Worm (Caenorhabditis elegans) whole organism, mixed stage, embryonic: ENCODE results near the gene M110.10.

Experiments
- M03D4.4 ChIP-seq: sonication (generic microtip); optimal IDR thresholded peaks from 2 replicates; lab custom pipeline; 2017; ENCODE audit warnings: mild to moderate bottlenecking, missing genetic modification characterization, missing compliant biosample characterization
- blmp-1 ChIP-seq: fragments of 150-350 bp; optimal IDR thresholded peaks from 2 replicates; lab custom pipeline; 2014; ENCODE audit warnings: missing biosample characterization, missing genetic modification characterization
- ceh-39 ChIP-seq: fragments of 150-350 bp; optimal IDR thresholded peaks from 2 replicates; lab custom pipeline; 2014; ENCODE audit warnings: missing biosample characterization, missing genetic modification characterization
- ceh-83 ChIP-seq: fragments of 200-800 bp; sonication (Bioruptor generic); optimal IDR thresholded peaks from 2 replicates; lab custom pipeline; 2018; ENCODE audit warnings: mild to moderate bottlenecking, missing genetic modification characterization, missing compliant biosample characterization
- cnd-1 ChIP-seq: fragments of 200-800 bp; sonication (Bioruptor generic); optimal IDR thresholded peaks from 2 replicates; lab custom pipeline; 2018; ENCODE audit warnings: mild to moderate bottlenecking, missing genetic modification characterization, missing compliant biosample characterization
- elt-1 ChIP-seq: sonication (generic microtip); optimal IDR thresholded peaks from 2 replicates; lab custom pipeline; 2017; ENCODE audit warnings: missing genetic modification characterization, mild to moderate bottlenecking, missing compliant biosample characterization, antibody characterized with exemption, moderate library complexity, borderline replicate concordance; ENCODE audit not compliant: insufficient read depth
- elt-3 ChIP-seq: fragments of 150-350 bp; optimal IDR thresholded peaks from 2 replicates; lab custom pipeline; 2014; ENCODE audit warnings: missing biosample characterization, missing genetic modification characterization
- flh-1 ChIP-seq: fragments of 200-800 bp; sonication (Bioruptor generic); optimal IDR thresholded peaks from 2 replicates; lab custom pipeline; 2018; ENCODE audit warnings: mild to moderate bottlenecking, missing genetic modification characterization, moderate library complexity, missing compliant biosample characterization
- hlh-1 ChIP-seq: fragments of 150-350 bp; optimal IDR thresholded peaks from 2 replicates; lab custom pipeline; 2014; ENCODE audit warnings: missing biosample characterization, missing genetic modification reagents, missing genetic modification characterization
- lin-13 ChIP-seq: fragments of 150-350 bp; optimal IDR thresholded peaks from 2 replicates; lab custom pipeline; 2014; ENCODE audit warnings: missing biosample characterization, missing genetic modification characterization
- lin-32 ChIP-seq: fragments of 200-800 bp; sonication (Bioruptor generic); optimal IDR thresholded peaks from 2 replicates; lab custom pipeline; 2018; ENCODE audit warnings: mild to moderate bottlenecking, missing genetic modification characterization, missing compliant biosample characterization
- lsy-2 ChIP-seq: fragments of 150-350 bp; optimal IDR thresholded peaks from 2 replicates; lab custom pipeline; 2014; ENCODE audit warnings: missing biosample characterization, missing genetic modification characterization
- nhr-12 ChIP-seq: fragments of 150-350 bp; optimal IDR thresholded peaks from 2 replicates; lab custom pipeline; 2014; ENCODE audit warnings: missing biosample characterization, missing genetic modification characterization
- nhr-2 ChIP-seq: fragments of 150-350 bp; optimal IDR thresholded peaks from 2 replicates; lab custom pipeline; 2014; ENCODE audit warnings: missing biosample characterization, missing genetic modification characterization
- nhr-237 ChIP-seq: fragments of 150-350 bp; optimal IDR thresholded peaks from 2 replicates; lab custom pipeline; 2014; ENCODE audit warnings: missing biosample characterization, missing genetic modification characterization
- pha-4 ChIP-seq: fragments of 150-350 bp; optimal IDR thresholded peaks from 2 replicates; lab custom pipeline; 2018; ENCODE audit warnings: missing biosample characterization, missing genetic modification reagents, missing genetic modification characterization
- snpc-4 ChIP-seq: fragments of 150-350 bp; optimal IDR thresholded peaks from 2 replicates; lab custom pipeline; 2014; ENCODE audit warnings: missing biosample characterization, missing genetic modification characterization
- sptf-1 ChIP-seq: sonication (generic microtip); optimal IDR thresholded peaks from 2 replicates; lab custom pipeline; 2017; ENCODE audit warnings: mild to moderate bottlenecking, missing genetic modification characterization, moderate library complexity, missing compliant biosample characterization
- tbx-8 ChIP-seq: fragments of 200-800 bp; sonication (Bioruptor generic); optimal IDR thresholded peaks from 2 replicates; lab custom pipeline; 2018; ENCODE audit warnings: mild to moderate bottlenecking, missing genetic modification characterization, moderate library complexity, missing compliant biosample characterization
- unc-120 ChIP-seq: sonication (generic microtip); optimal IDR thresholded peaks from 2 replicates; lab custom pipeline; 2017; ENCODE audit warnings: missing genetic modification characterization, missing compliant biosample characterization; ENCODE audit not compliant: poor library complexity, severe bottlenecking
- unc-39 ChIP-seq: fragments of 150-350 bp; optimal IDR thresholded peaks from 2 replicates; lab custom pipeline; 2014; ENCODE audit warnings: missing biosample characterization, missing genetic modification characterization
- unc-62 ChIP-seq: fragments of 150-350 bp; optimal IDR thresholded peaks from 2 replicates; lab custom pipeline; 2014; ENCODE audit warnings: missing biosample characterization, missing genetic modification reagents, missing genetic modification characterization
- zip-8 ChIP-seq: fragments of 150-350 bp; optimal IDR thresholded peaks from 2 replicates; lab custom pipeline; 2014; ENCODE audit warnings: missing biosample characterization, missing genetic modification characterization

M110.10 gene

ce11 chrII:8173449-8173848, 40.8 kb downstream of the M110.10 start, which contains the start of the genes decr-1.3 and T05C12.1:
TSS of gene decr-1.3 (minus strand) at chrII:8173549.
TSS of gene T05C12.1 (plus strand) at chrII:8173680.
- TF ChIP-seq flh-1 (GFP tag; lab: Kevin White, UChicago) (no peak), blmp-1 (tag; lab: Kevin White, UChicago) (no peak)

DNA sequence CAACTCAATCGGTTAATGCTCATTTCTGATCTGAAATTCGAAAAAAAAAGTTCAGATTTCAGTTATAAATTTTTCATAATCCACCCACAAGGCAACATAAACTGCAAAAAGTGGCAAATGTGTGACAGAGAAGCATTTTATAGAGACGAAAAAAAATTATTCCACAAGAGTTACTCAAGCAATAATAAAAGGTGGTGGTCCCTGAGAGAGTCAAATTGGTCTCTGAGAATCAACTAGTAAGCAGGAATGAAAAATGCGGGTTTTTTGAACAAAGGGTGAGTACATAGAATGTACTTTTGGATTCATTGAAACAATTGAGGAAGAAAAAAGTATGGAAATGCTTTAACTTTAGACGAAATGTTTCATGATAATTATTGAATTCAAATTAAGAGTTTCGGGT, 43.9 kb downstream of the M110.10 start, which contains the start of gene T05C12.11:
T05C12.11 (minus strand) TSS at position 101 of the 400 bp plus-strand sequence.
- TF ChIP-seq nhr-12 (tag; lab: Kevin White, UChicago) (no peak), tbx-8 (no peak), hlh-1 (tag; lab: Kevin White, UChicago) (no peak), sptf-1 (tag; lab: Kevin White, UChicago) (no peak), M03D4.4 (tag; lab: Kevin White, UChicago) (no peak), nhr-2 (no peak), blmp-1 (tag; lab: Kevin White, UChicago) (no peak), flh-1 (GFP tag; lab: Kevin White, UChicago) (no peak), unc-120 (tag; lab: Kevin White, UChicago) (no peak), cnd-1 (tag; lab: Kevin White, UChicago) (no peak), pha-4 (tag; lab: Kevin White, UChicago) (no peak), snpc-4 (tag; lab: Kevin White, UChicago) (no peak), zip-8 (tag; lab: Kevin White, UChicago) (no peak), unc-62 (GFP tag; lab: Kevin White, UChicago) (no peak), lin-32 (GFP tag; lab: Kevin White, UChicago) (no peak), lsy-2 (tag; lab: Kevin White, UChicago) (no peak), unc-39 (tag; lab: Kevin White, UChicago) (no peak), nhr-237 (tag; lab: Kevin White, UChicago) (no peak), elt-3 (no peak)

DNA sequence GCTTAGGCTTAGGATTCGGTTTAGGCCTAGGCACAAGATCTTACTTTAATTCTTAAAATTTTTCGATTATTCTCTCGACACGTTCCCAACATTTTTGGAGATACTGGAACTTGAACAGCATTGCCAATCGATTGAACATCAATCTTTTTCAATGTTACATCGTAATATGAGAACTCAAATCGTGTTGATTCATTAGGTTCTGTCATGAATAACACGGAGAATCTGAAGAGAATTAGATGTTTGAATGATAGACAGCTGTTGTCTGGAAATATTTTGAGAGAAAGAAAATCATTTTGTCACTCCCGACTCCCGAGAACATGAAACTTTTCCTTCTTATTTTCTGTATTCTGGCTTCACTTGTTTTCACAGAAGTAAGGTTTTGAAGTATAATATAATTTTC, 45.0 kb downstream of the M110.10 start, which contains the start of gene T05C12.15:
T05C12.15 (plus strand) TSS at position 301 of the 400 bp plus-strand sequence.
- no peak for TF ChIP-seq lin-13 (tag; lab: Kevin White, UChicago)
- no peak for TF ChIP-seq ceh-83 (GFP tag; lab: Kevin White, UChicago)
- no peak for TF ChIP-seq ceh-39 (tag; lab: Kevin White, UChicago)
- no peak for TF ChIP-seq unc-120 (tag; lab: Kevin White, UChicago)
- TF ChIP-seq unc-39 (tag; lab: Kevin White, UChicago): no peak
- TF ChIP-seq unc-62 (GFP tag; lab: Kevin White, UChicago): no peak
- no peak for TF ChIP-seq zip-8 (tag; lab: Kevin White, UChicago)
- TF ChIP-seq elt-1 (tag; lab: Kevin White, UChicago): no peak
